Worm (Caenorhabditis elegans) whole organism, L2 larva: ENCODE data around the gene ins-4.
A peak's percentile ranks its signal among the peaks of the same experiment; 100 is the strongest.

ENCODE experiments used
- C34F6.9 ChIP-seq: fragments of 150-350 bp; optimal IDR thresholded peaks from 2 replicates; lab custom pipeline; 2014; ENCODE audit warnings: missing biosample characterization, missing genetic modification characterization
- F13H6.1 ChIP-seq: sonication (generic microtip); optimal IDR thresholded peaks from 2 replicates; lab custom pipeline; 2016; ENCODE audit warnings: missing genetic modification characterization, missing compliant biosample characterization
- R02D3.7 ChIP-seq: fragments of 150-350 bp; optimal IDR thresholded peaks from 2 replicates; lab custom pipeline; 2014; ENCODE audit warnings: missing biosample characterization, missing genetic modification characterization
- Y55F3AM.14 ChIP-seq: fragments of 200-800 bp; sonication (Bioruptor generic); optimal IDR thresholded peaks from 2 replicates; lab custom pipeline; 2018; ENCODE audit warnings: mild to moderate bottlenecking, missing genetic modification characterization, missing compliant biosample characterization
- alr-1 ChIP-seq: fragments of 150-350 bp; optimal IDR thresholded peaks from 2 replicates; lab custom pipeline; 2014; ENCODE audit warnings: missing biosample characterization, missing genetic modification characterization
- aly-2 ChIP-seq: fragments of 150-350 bp; optimal IDR thresholded peaks from 2 replicates; lab custom pipeline; 2014; ENCODE audit warnings: missing biosample characterization, missing genetic modification characterization
- blmp-1 ChIP-seq: sonication (generic microtip); optimal IDR thresholded peaks from 2 replicates; lab custom pipeline; 2017; ENCODE audit warnings: missing genetic modification characterization, mild to moderate bottlenecking, missing compliant biosample characterization, antibody characterized with exemption, moderate library complexity; ENCODE audit not compliant: insufficient read depth
- ceh-16 ChIP-seq: fragments of 150-350 bp; optimal IDR thresholded peaks from 2 replicates; lab custom pipeline; 2014; ENCODE audit warnings: missing biosample characterization, missing genetic modification characterization
- crh-2 ChIP-seq: sonication (generic microtip); optimal IDR thresholded peaks from 2 replicates; lab custom pipeline; 2017; ENCODE audit warnings: missing biosample characterization, missing genetic modification characterization
- dmd-4 ChIP-seq: sonication (generic microtip); optimal IDR thresholded peaks from 2 replicates; lab custom pipeline; 2017; ENCODE audit warnings: missing biosample characterization, missing genetic modification characterization
- elt-3 ChIP-seq: sonication (generic microtip); optimal IDR thresholded peaks from 2 replicates; lab custom pipeline; 2017; ENCODE audit warnings: missing biosample characterization, missing genetic modification characterization
- fos-1 ChIP-seq: fragments of 150-350 bp; optimal IDR thresholded peaks from 2 replicates; lab custom pipeline; 2014; ENCODE audit warnings: missing biosample characterization, missing genetic modification characterization
- gmeb-1 ChIP-seq: fragments of 150-350 bp; optimal IDR thresholded peaks from 2 replicates; lab custom pipeline; 2014; ENCODE audit warnings: missing biosample characterization, missing genetic modification characterization
- lin-11 ChIP-seq: fragments of 150-350 bp; sonication (generic microtip); optimal IDR thresholded peaks from 2 replicates; lab custom pipeline; 2014; ENCODE audit warnings: missing biosample characterization, missing genetic modification characterization, inconsistent platforms, mixed read lengths
- lin-13 ChIP-seq: fragments of 150-350 bp; optimal IDR thresholded peaks from 2 replicates; lab custom pipeline; 2014; ENCODE audit warnings: missing biosample characterization, missing genetic modification reagents, missing genetic modification characterization
- lsy-2 ChIP-seq, 2 experiments: fragments of 150-350 bp in 1 of 2; sonication (generic microtip) in 1 of 2; optimal IDR thresholded peaks; 2 replicates each; lab custom pipeline; 2014 to 2017; ENCODE audit warnings: missing biosample characterization in 2 of 2, missing genetic modification characterization in 2 of 2
- mab-5 ChIP-seq: fragments of 150-350 bp; optimal IDR thresholded peaks from 2 replicates; lab custom pipeline; 2014; ENCODE audit warnings: missing biosample characterization, missing genetic modification characterization
- mbf-1 ChIP-seq: sonication (generic microtip); optimal IDR thresholded peaks from 2 replicates; lab custom pipeline; 2017; ENCODE audit warnings: missing biosample characterization, missing genetic modification characterization
- nhr-10 ChIP-seq: sonication (generic microtip); optimal IDR thresholded peaks from 2 replicates; lab custom pipeline; 2017; ENCODE audit warnings: missing biosample characterization, missing genetic modification characterization
- nhr-11 ChIP-seq: fragments of 150-350 bp; optimal IDR thresholded peaks from 2 replicates; lab custom pipeline; 2014; ENCODE audit warnings: missing biosample characterization, missing genetic modification characterization
- nhr-12 ChIP-seq: fragments of 150-350 bp; optimal IDR thresholded peaks from 2 replicates; lab custom pipeline; 2014; ENCODE audit warnings: missing biosample characterization, missing genetic modification characterization
- nhr-129 ChIP-seq: fragments of 150-350 bp; optimal IDR thresholded peaks from 2 replicates; lab custom pipeline; 2014; ENCODE audit warnings: missing biosample characterization, missing genetic modification characterization
- nhr-25 ChIP-seq: fragments of 150-350 bp; sonication (generic microtip); optimal IDR thresholded peaks from 3 replicates; lab custom pipeline; 2014; ENCODE audit warnings: missing biosample characterization, missing genetic modification characterization
- nhr-6 ChIP-seq: fragments of 150-350 bp; optimal IDR thresholded peaks from 2 replicates; lab custom pipeline; 2014; ENCODE audit warnings: missing biosample characterization, missing genetic modification characterization
- nhr-77 ChIP-seq: fragments of 150-350 bp; optimal IDR thresholded peaks from 2 replicates; lab custom pipeline; 2014; ENCODE audit warnings: missing biosample characterization, missing genetic modification characterization
- peb-1 ChIP-seq: fragments of 150-350 bp; optimal IDR thresholded peaks from 2 replicates; lab custom pipeline; 2014; ENCODE audit warnings: missing biosample characterization, missing genetic modification characterization
- sem-4 ChIP-seq: fragments of 150-350 bp; optimal IDR thresholded peaks from 2 replicates; lab custom pipeline; 2014; ENCODE audit warnings: missing biosample characterization, missing genetic modification reagents, missing genetic modification characterization
- skn-1 ChIP-seq: sonication (generic microtip); optimal IDR thresholded peaks from 2 replicates; lab custom pipeline; 2017; ENCODE audit warnings: missing biosample characterization, missing genetic modification characterization
- sma-9 ChIP-seq, 2 experiments: fragments of 150-350 bp in 1 of 2; sonication (generic microtip) in 1 of 2; optimal IDR thresholded peaks; 2 replicates each; lab custom pipeline; 2014 to 2016; ENCODE audit warnings: missing genetic modification characterization in 2 of 2, mild to moderate bottlenecking in 1 of 2, missing biosample characterization in 1 of 2, missing compliant biosample characterization in 1 of 2, missing genetic modification reagents in 1 of 2, moderate library complexity in 1 of 2
- snpc-4 ChIP-seq: fragments of 150-350 bp; optimal IDR thresholded peaks from 2 replicates; lab custom pipeline; 2014; ENCODE audit warnings: missing biosample characterization, missing genetic modification characterization
- unc-39 ChIP-seq: fragments of 150-350 bp; optimal IDR thresholded peaks from 2 replicates; lab custom pipeline; 2014; ENCODE audit warnings: missing biosample characterization, missing genetic modification characterization
- unc-55 ChIP-seq: fragments of 150-350 bp; sonication (generic microtip); optimal IDR thresholded peaks from 3 replicates; lab custom pipeline; 2014; ENCODE audit warnings: missing biosample characterization, missing genetic modification reagents, missing genetic modification characterization
- ztf-1 ChIP-seq: fragments of 200-800 bp; sonication (Bioruptor generic); conservative IDR thresholded peaks from 2 replicates; pipeline ENCODE4 v1.3.6; 2022; ENCODE audit warnings: missing genetic modification characterization, missing compliant biosample characterization
- ztf-11 ChIP-seq: sonication (generic microtip); optimal IDR thresholded peaks from 2 replicates; lab custom pipeline; 2017; ENCODE audit warnings: missing biosample characterization, missing genetic modification characterization

Gene ins-4

ce11 chrII:6045048-6045447 is 48.9 kb downstream of the ins-4 start, which contains the start of gene R12C12.5:
TSS of gene R12C12.5 (minus strand) at chrII:6045148.
- no peak for TF ChIP-seq dmd-4 (tag; lab: Kevin White, UChicago)
- TF ChIP-seq F13H6.1 (tag; lab: Kevin White, UChicago), result no peak
- no peak for TF ChIP-seq nhr-12 (tag; lab: Kevin White, UChicago)
- TF ChIP-seq skn-1 (tag; lab: Kevin White, UChicago), result no peak
- no peak for TF ChIP-seq ztf-11 (tag; lab: Kevin White, UChicago)
- TF ChIP-seq gmeb-1 (tag; lab: Kevin White, UChicago), result no peak
- no peak for TF ChIP-seq crh-2
- TF ChIP-seq lin-11, result no peak
- TF ChIP-seq unc-39 (tag; lab: Kevin White, UChicago), result no peak
- no peak for TF ChIP-seq peb-1 (tag; lab: Kevin White, UChicago)
- TF ChIP-seq ztf-1 (GFP tag; lab: Robert Waterston, UW), result no peak
- no peak for TF ChIP-seq mab-5 (tag; lab: Kevin White, UChicago)
- no peak for TF ChIP-seq alr-1
- no peak for TF ChIP-seq nhr-77 (tag; lab: Kevin White, UChicago)
- no peak for TF ChIP-seq nhr-6 (tag; lab: Kevin White, UChicago)
- TF ChIP-seq nhr-10, result no peak
- TF ChIP-seq blmp-1, result no peak
- no peak for TF ChIP-seq ceh-16 (tag; lab: Kevin White, UChicago)
- TF ChIP-seq mbf-1 (tag; lab: Kevin White, UChicago), result no peak
- TF ChIP-seq fos-1 (tag; lab: Kevin White, UChicago), result no peak
- TF ChIP-seq, all 48 proteins: peak for 0

- TF ChIP-seq F13H6.1 (tag; lab: Kevin White, UChicago), result peak; percentile 2
- no peak for TF ChIP-seq aly-2 (tag; lab: Kevin White, UChicago)
- TF ChIP-seq unc-39 (tag; lab: Kevin White, UChicago), result no peak
- no peak for TF ChIP-seq snpc-4 (tag; lab: Kevin White, UChicago)
- no peak for TF ChIP-seq elt-3 (tag; lab: Kevin White, UChicago)
- peak; percentile 17 for TF ChIP-seq unc-55 (GFP tag; lab: Kevin White, UChicago)
- peak; percentile 45 for TF ChIP-seq blmp-1
- peak; percentile 60 for TF ChIP-seq nhr-25 (tag; lab: Kevin White, UChicago)
- peak; percentile 44 for TF ChIP-seq C34F6.9 (tag; lab: Kevin White, UChicago)
- no peak for TF ChIP-seq nhr-11 (tag; lab: Kevin White, UChicago)
- TF ChIP-seq crh-2, result peak; percentile 2
- peak in 1 of 2 experiments; percentile 26 for TF ChIP-seq lsy-2 (tag; optimal IDR thresholded peaks at IDR 0.05; lab: Kevin White, UChicago)
- no peak for TF ChIP-seq R02D3.7 (tag; lab: Kevin White, UChicago)
- TF ChIP-seq Y55F3AM.14 (GFP tag; lab: Kevin White, UChicago), result no peak
- peak; percentile 15 for TF ChIP-seq lin-13 (GFP tag; lab: Kevin White, UChicago)
- peak; percentile 15 for TF ChIP-seq fos-1 (tag; lab: Kevin White, UChicago)
- no peak for TF ChIP-seq sma-9 (GFP tag; optimal IDR thresholded peaks at IDR 0.05; lab: Kevin White, UChicago)
- TF ChIP-seq sma-9 (tag; optimal IDR thresholded peaks at IDR 0.05; lab: Kevin White, UChicago), result no peak
- no peak for TF ChIP-seq nhr-129 (tag; lab: Kevin White, UChicago)
- TF ChIP-seq lin-11, result no peak
- TF ChIP-seq sem-4 (tag; lab: Kevin White, UChicago), result peak; percentile 17
These were observed 50.0 kb downstream of the ins-4 start for ce11 chrII:6046023-6046631.
